Fruit fly (Drosophila melanogaster) S2 (cell line): ENCODE results near the gene aux.

Experiments used
- CG8478 ChIP-seq: fragments of >200 bp; optimal IDR thresholded peaks from 2 replicates; lab custom pipeline; 2018
- CTCF ChIP-seq, 2 experiments: fragments of >200 bp; optimal IDR thresholded peaks; 2 replicates each; lab custom pipeline; 2018

- TF ChIP-seq CTCF (optimal IDR thresholded peaks at IDR 0.05; lab: Kevin White, UChicago) (no peak), CG8478 (lab: Kevin White, UChicago) (no peak)
Observed at dm6 chr3R:4176728-4177127, 34.9 kb upstream of the aux start.
